Fruit fly (Drosophila melanogaster) whole organism, embryonic: ENCODE measurements around the gene CG43407.

Experiments used
- ATbp ChIP-seq: fragments of 200-800 bp; sonication (Bioruptor generic); optimal IDR thresholded peaks from 2 replicates; lab custom pipeline; 2017; ENCODE audit warnings: missing biosample characterization, mild to moderate bottlenecking, missing genetic modification characterization, missing genetic modification reagents
- Aef1 ChIP-seq: fragments of 200-800 bp; sonication (Bioruptor generic); IDR thresholded peaks from 3 replicates; pipeline ENCODE4 v1.3.6; 2022; ENCODE audit warnings: missing biosample characterization, missing genetic modification characterization
- Asciz ChIP-seq: fragments of 200-800 bp; sonication (Bioruptor generic); optimal IDR thresholded peaks from 2 replicates; lab custom pipeline; 2017; ENCODE audit warnings: missing biosample characterization, mild to moderate bottlenecking, missing genetic modification characterization, missing genetic modification reagents
- Blimp-1 ChIP-seq: fragments of 200-800 bp; sonication (Bioruptor generic); optimal IDR thresholded peaks from 3 replicates; lab custom pipeline; 2018; ENCODE audit warnings: missing biosample characterization, missing genetic modification characterization, mild to moderate bottlenecking, moderate library complexity, missing genetic modification reagents
- CG10366 ChIP-seq: fragments of 200-800 bp; sonication (Bioruptor generic); IDR thresholded peaks from 2 replicates; pipeline ENCODE4 v1.3.6; 2022; ENCODE audit warnings: missing biosample characterization, missing genetic modification characterization
- CG12769 ChIP-seq: fragments of 200-800 bp; sonication (Bioruptor generic); optimal IDR thresholded peaks from 2 replicates; lab custom pipeline; 2019; ENCODE audit warnings: missing biosample characterization, mild to moderate bottlenecking, missing genetic modification characterization, moderate library complexity
- CG15601 ChIP-seq: fragments of 200-800 bp; sonication (Bioruptor generic); optimal IDR thresholded peaks from 3 replicates; lab custom pipeline; 2019; ENCODE audit warnings: missing biosample characterization, mild to moderate bottlenecking, missing genetic modification characterization, moderate library complexity
- CG1792 ChIP-seq: fragments of 200-800 bp; sonication (Bioruptor generic); optimal IDR thresholded peaks from 2 replicates; lab custom pipeline; 2016; ENCODE audit warnings: missing biosample characterization, missing genetic modification characterization
- CG18619 ChIP-seq: fragments of 200-800 bp; sonication (Bioruptor generic); optimal IDR thresholded peaks from 3 replicates; lab custom pipeline; 2017; ENCODE audit warnings: missing biosample characterization, mild to moderate bottlenecking, missing genetic modification characterization
- CG2116 ChIP-seq: fragments of 200-800 bp; sonication (Bioruptor generic); optimal IDR thresholded peaks from 3 replicates; lab custom pipeline; 2018; ENCODE audit warnings: missing biosample characterization, mild to moderate bottlenecking, missing genetic modification characterization
- CG3407 ChIP-seq: fragments of 200-800 bp; sonication (Bioruptor generic); optimal IDR thresholded peaks from 2 replicates; lab custom pipeline; 2018; ENCODE audit warnings: missing biosample characterization, mild to moderate bottlenecking, missing genetic modification characterization
- CG34224 ChIP-seq: fragments of 200-800 bp; sonication (Bioruptor generic); IDR thresholded peaks from 3 replicates; pipeline ENCODE4 v1.3.6; 2022; ENCODE audit warnings: missing biosample characterization, missing genetic modification characterization; ENCODE audit not compliant: partially characterized antibody
- CG34376 ChIP-seq: fragments of 200-800 bp; sonication (Bioruptor generic); optimal IDR thresholded peaks from 2 replicates; lab custom pipeline; 2018; ENCODE audit warnings: missing biosample characterization, mild to moderate bottlenecking, missing genetic modification characterization
- CG7786 ChIP-seq: fragments of 200-800 bp; sonication (Bioruptor generic); optimal IDR thresholded peaks from 2 replicates; lab custom pipeline; 2016; ENCODE audit warnings: missing biosample characterization, missing genetic modification characterization
- CG7839 ChIP-seq: fragments of 200-800 bp; sonication (Bioruptor generic); optimal IDR thresholded peaks from 3 replicates; lab custom pipeline; 2018; ENCODE audit warnings: missing biosample characterization, mild to moderate bottlenecking, missing genetic modification characterization, moderate library complexity
- CG7963 ChIP-seq: fragments of 200-800 bp; sonication (Bioruptor generic); IDR thresholded peaks from 3 replicates; pipeline ENCODE4 v1.3.6; 2022; ENCODE audit warnings: missing biosample characterization, missing genetic modification characterization; ENCODE audit not compliant: partially characterized antibody
- CG8388 ChIP-seq: fragments of 200-800 bp; sonication (Bioruptor generic); optimal IDR thresholded peaks from 2 replicates; lab custom pipeline; 2019; ENCODE audit warnings: missing biosample characterization, mild to moderate bottlenecking, missing genetic modification characterization, moderate library complexity
- CG8944 ChIP-seq: fragments of 200-800 bp; sonication (Bioruptor generic); optimal IDR thresholded peaks from 3 replicates; lab custom pipeline; 2016; ENCODE audit warnings: missing biosample characterization, missing genetic modification characterization
- CG9727 ChIP-seq: fragments of 200-800 bp; sonication (Bioruptor generic); optimal IDR thresholded peaks from 3 replicates; lab custom pipeline; 2017; ENCODE audit warnings: missing biosample characterization, mild to moderate bottlenecking, missing genetic modification characterization
- D ChIP-seq, 2 experiments: fragments of 200-800 bp in 1 of 2; fragments of >200 bp in 1 of 2; sonication (Bioruptor generic) in 1 of 2; optimal IDR thresholded peaks; 2 replicates in 1 of 2; 3 replicates in 1 of 2; lab custom pipeline; 2017; ENCODE audit warnings: mild to moderate bottlenecking in 1 of 2, missing biosample characterization in 1 of 2, missing genetic modification characterization in 1 of 2, missing genetic modification reagents in 1 of 2
- E2f1 ChIP-seq: fragments of 200-800 bp; sonication (Bioruptor generic); IDR thresholded peaks from 2 replicates; pipeline ENCODE4 v1.3.6; 2022; ENCODE audit warnings: missing biosample characterization, missing genetic modification characterization
- Ets65A ChIP-seq: fragments of 200-800 bp; sonication (Bioruptor generic); peaks from one replicate; lab custom pipeline; 2016; ENCODE audit warnings: missing biosample characterization, missing genetic modification characterization
- Gug ChIP-seq: fragments of 200-800 bp; sonication (Bioruptor generic); IDR thresholded peaks from 4 replicates; pipeline ENCODE4 v1.3.6; 2022; ENCODE audit warnings: missing biosample characterization, missing genetic modification characterization
- Lpt ChIP-seq: fragments of >200 bp; optimal IDR thresholded peaks from 2 replicates; lab custom pipeline; 2018; ENCODE audit warnings: missing biosample characterization, missing genetic modification characterization
- Nf-YB ChIP-seq: fragments of 200-800 bp; sonication (Bioruptor generic); optimal IDR thresholded peaks from 3 replicates; lab custom pipeline; 2019; ENCODE audit warnings: missing biosample characterization, mild to moderate bottlenecking, missing genetic modification characterization, moderate library complexity
- Nf-YC ChIP-seq: fragments of 200-800 bp; optimal IDR thresholded peaks from 3 replicates; lab custom pipeline; 2019; ENCODE audit warnings: missing biosample characterization, mild to moderate bottlenecking, missing genetic modification characterization, moderate library complexity
- Rfx ChIP-seq: fragments of 200-800 bp; sonication (Bioruptor generic); IDR thresholded peaks from 2 replicates; pipeline ENCODE4 v1.3.6; 2022; ENCODE audit warnings: missing biosample characterization, missing genetic modification characterization
- ato ChIP-seq: fragments of 200-800 bp; sonication (Bioruptor generic); IDR thresholded peaks from 2 replicates; pipeline ENCODE4 v1.3.6; 2022; ENCODE audit warnings: missing biosample characterization, missing genetic modification characterization; ENCODE audit not compliant: partially characterized antibody
- caup ChIP-seq: fragments of 200-800 bp; sonication (Bioruptor generic); optimal IDR thresholded peaks from 3 replicates; lab custom pipeline; 2017; ENCODE audit warnings: missing biosample characterization, mild to moderate bottlenecking, missing genetic modification characterization, moderate library complexity; ENCODE audit not compliant: severe bottlenecking
- chif ChIP-seq, 2 experiments: fragments of 200-800 bp; sonication (Bioruptor generic); optimal IDR thresholded peaks; 3 replicates each; lab custom pipeline; 2016; ENCODE audit warnings: missing biosample characterization in 2 of 2, missing genetic modification characterization in 2 of 2
- crc ChIP-seq: fragments of 200-800 bp; sonication (Bioruptor generic); optimal IDR thresholded peaks from 2 replicates; lab custom pipeline; 2016; ENCODE audit warnings: missing biosample characterization, missing genetic modification characterization
- disco-r ChIP-seq: fragments of 200-800 bp; sonication (Bioruptor generic); optimal IDR thresholded peaks from 2 replicates; lab custom pipeline; 2016; ENCODE audit warnings: missing biosample characterization, missing genetic modification characterization
- dmrt99B ChIP-seq: fragments of 200-800 bp; sonication (Bioruptor generic); optimal IDR thresholded peaks from 2 replicates; lab custom pipeline; 2018; ENCODE audit warnings: missing biosample characterization, mild to moderate bottlenecking, missing genetic modification characterization, moderate library complexity
- ems ChIP-seq: fragments of 200-800 bp; sonication (Bioruptor generic); optimal IDR thresholded peaks from 3 replicates; lab custom pipeline; 2016; ENCODE audit warnings: missing biosample characterization, missing genetic modification characterization
- eve ChIP-seq, 2 experiments: fragments of >200 bp; optimal IDR thresholded peaks; 2 replicates each; lab custom pipeline; 2017; ENCODE audit warnings: missing biosample characterization in 2 of 2, missing genetic modification characterization in 2 of 2
- fd3F ChIP-seq: fragments of 200-800 bp; sonication (Bioruptor generic); optimal IDR thresholded peaks from 2 replicates; lab custom pipeline; 2018; ENCODE audit warnings: missing biosample characterization, mild to moderate bottlenecking, missing genetic modification characterization, moderate library complexity
- fu2 ChIP-seq: fragments of 200-800 bp; sonication (Bioruptor generic); optimal IDR thresholded peaks from 2 replicates; lab custom pipeline; 2016; ENCODE audit warnings: missing biosample characterization, missing genetic modification characterization
- gsb-n ChIP-seq: fragments of 200-800 bp; sonication (Bioruptor generic); optimal IDR thresholded peaks from 3 replicates; lab custom pipeline; 2018; ENCODE audit warnings: missing biosample characterization, mild to moderate bottlenecking, missing genetic modification characterization
- jigr1 ChIP-seq: fragments of 200-800 bp; sonication (Bioruptor generic); IDR thresholded peaks from 3 replicates; pipeline ENCODE4 v1.3.6; 2022; ENCODE audit warnings: missing biosample characterization, missing genetic modification characterization
- nerfin-1 ChIP-seq: fragments of 200-800 bp; sonication (Bioruptor generic); optimal IDR thresholded peaks from 3 replicates; lab custom pipeline; 2019; ENCODE audit warnings: missing biosample characterization, mild to moderate bottlenecking, missing genetic modification characterization, moderate library complexity
- otp ChIP-seq: fragments of 200-800 bp; sonication (Bioruptor generic); IDR thresholded peaks from 3 replicates; pipeline ENCODE4, ENCODE4 v1.3.6; 2022; ENCODE audit warnings: missing biosample characterization, missing genetic modification characterization
- pita ChIP-seq: fragments of 200-800 bp; sonication (Bioruptor generic); optimal IDR thresholded peaks from 2 replicates; lab custom pipeline; 2017; ENCODE audit warnings: missing biosample characterization, mild to moderate bottlenecking, missing genetic modification characterization
- prd ChIP-seq, 3 experiments: fragments of >200 bp in 2 of 3; fragments of 200-800 bp in 1 of 3; sonication (Bioruptor generic) in 1 of 3; optimal IDR thresholded peaks in 2 of 3; IDR thresholded peaks in 1 of 3; 2 replicates in 2 of 3; 3 replicates in 1 of 3; pipeline versions ENCODE4 v1.3.6 to Lab custom; 2017 to 2022; ENCODE audit warnings: missing biosample characterization in 1 of 3, missing genetic modification characterization in 1 of 3
- sob ChIP-seq: fragments of 200-800 bp; sonication (Bioruptor generic); IDR thresholded peaks from 2 replicates; pipeline ENCODE4 v1.3.6; 2022; ENCODE audit warnings: missing biosample characterization, missing genetic modification characterization
- stc ChIP-seq: fragments of 200-800 bp; sonication (Bioruptor generic); IDR thresholded peaks from 2 replicates; pipeline ENCODE4 v1.3.6; 2022; ENCODE audit warnings: missing biosample characterization, missing genetic modification characterization
- vnd ChIP-seq: fragments of 200-800 bp; sonication (Bioruptor generic); IDR thresholded peaks from 3 replicates; pipeline ENCODE4 v1.3.6; 2022; ENCODE audit warnings: missing biosample characterization, missing genetic modification characterization; ENCODE audit not compliant: partially characterized antibody
- zfh1 ChIP-seq: fragments of 200-800 bp; sonication (Bioruptor generic); IDR thresholded peaks from 3 replicates; pipeline ENCODE4 v1.3.6; 2022; ENCODE audit warnings: missing biosample characterization, missing genetic modification characterization
- zfh2 ChIP-seq: fragments of 200-800 bp; sonication (Bioruptor generic); optimal IDR thresholded peaks from 2 replicates; lab custom pipeline; 2016; ENCODE audit warnings: missing biosample characterization, missing genetic modification characterization

CG43407 gene

dm6 chr3L:19033154-19033811 is 19.9 kb downstream of the CG43407 start (continued):
- TF ChIP-seq caup (GFP tag; lab: Kevin White, UChicago), result peak; percentile 24
- no peak for TF ChIP-seq disco-r (GFP tag; lab: Kevin White, UChicago)
- TF ChIP-seq zfh1 (GFP tag; lab: Robert Waterston, UW), result peak; percentile 89
- TF ChIP-seq pita, result no peak
- peak; percentile 51 for TF ChIP-seq CG18619 (GFP tag; lab: Kevin White, UChicago)
- TF ChIP-seq Nf-YC (tag; lab: Kevin White, UChicago), result no peak
- no peak for TF ChIP-seq CG8944 (GFP tag; lab: Kevin White, UChicago)
- TF ChIP-seq CG15601 (tag; lab: Kevin White, UChicago), result peak; percentile 80
- TF ChIP-seq CG9727, result peak; percentile 94
- TF ChIP-seq D (optimal IDR thresholded peaks at IDR 0.05; lab: Kevin White, UChicago), result peak; percentile 56
- TF ChIP-seq D (GFP tag; optimal IDR thresholded peaks at IDR 0.05; lab: Kevin White, UChicago), result peak; percentile 73
- no peak for TF ChIP-seq ems (GFP tag; lab: Kevin White, UChicago)
- TF ChIP-seq Asciz (GFP tag; lab: Kevin White, UChicago), result peak; percentile 71
- peak; percentile 86 for TF ChIP-seq gsb-n (tag; lab: Kevin White, UChicago)
- TF ChIP-seq fu2 (GFP tag; lab: Kevin White, UChicago), result no peak
- TF ChIP-seq Lpt, result no peak
- no peak for TF ChIP-seq CG34376
- TF ChIP-seq crc, result no peak
- no peak for TF ChIP-seq Aef1 (GFP tag; lab: Robert Waterston, UW)
- peak; percentile 33; the same call in 1 of the 4 replicates for TF ChIP-seq Gug (GFP tag; lab: Robert Waterston, UW)
- TF ChIP-seq Nf-YB (GFP tag; lab: Kevin White, UChicago), result peak; percentile 49
- no peak for TF ChIP-seq eve (GFP tag; optimal IDR thresholded peaks at IDR 0.05; lab: Kevin White, UChicago)
- no peak for TF ChIP-seq zfh2 (GFP tag; lab: Kevin White, UChicago)
- peak; percentile 81 for TF ChIP-seq CG8388 (GFP tag; lab: Kevin White, UChicago)
- peak; percentile 81 for TF ChIP-seq Blimp-1
- TF ChIP-seq CG7963 (GFP tag; lab: Robert Waterston, UW), result no peak
- TF ChIP-seq prd (optimal IDR thresholded peaks at IDR 0.05; lab: Kevin White, UChicago), result no peak
- peak; percentile 91 for TF ChIP-seq prd (GFP tag; IDR thresholded peaks at IDR 0.05; lab: Robert Waterston, UW)
- TF ChIP-seq CG1792 (GFP tag; lab: Kevin White, UChicago), result no peak
- no peak for TF ChIP-seq CG34224 (GFP tag; lab: Robert Waterston, UW)
- no peak for TF ChIP-seq jigr1 (GFP tag; lab: Robert Waterston, UW)
- TF ChIP-seq dmrt99B, result peak; percentile 72
- TF ChIP-seq Rfx (GFP tag; lab: Robert Waterston, UW), result no peak
- peak; percentile 53 for TF ChIP-seq ATbp (GFP tag; lab: Kevin White, UChicago)
- no peak for TF ChIP-seq vnd (GFP tag; lab: Robert Waterston, UW)
- peak; percentile 82 for TF ChIP-seq CG7839
- peak; percentile 57 for TF ChIP-seq CG3407 (GFP tag; lab: Kevin White, UChicago)
- peak in 1 of 2 experiments; percentile 37 for TF ChIP-seq chif (GFP tag; optimal IDR thresholded peaks at IDR 0.05; lab: Kevin White, UChicago)
- no peak for TF ChIP-seq CG7786 (GFP tag; lab: Kevin White, UChicago)
- TF ChIP-seq E2f1 (GFP tag; lab: Robert Waterston, UW), result no peak
- TF ChIP-seq ato (GFP tag; lab: Robert Waterston, UW), result no peak
- TF ChIP-seq nerfin-1 (tag; lab: Kevin White, UChicago), result peak; percentile 75
- 0 out of 3 replicates have a peak, but pooled peaks have one; percentile 55 for TF ChIP-seq otp (GFP tag; lab: Robert Waterston, UW)
- TF ChIP-seq CG2116, result peak; percentile 28
- TF ChIP-seq fd3F, result no peak
- TF ChIP-seq Ets65A (GFP tag; lab: Kevin White, UChicago), result peak; percentile 83
- TF ChIP-seq CG12769 (tag; lab: Kevin White, UChicago), result no peak
- peak; percentile 44; the same call in 1 of the 2 replicates for TF ChIP-seq stc (GFP tag; lab: Robert Waterston, UW)
- TF ChIP-seq CG10366, result peak; percentile 60
- no peak for TF ChIP-seq sob (GFP tag; lab: Robert Waterston, UW)
